Fruit fly (Drosophila melanogaster) whole organism, embryonic: ENCODE data around the gene TwdlC.

Experiments used
- CG10565 ChIP-seq: fragments of 200-800 bp; sonication (Bioruptor generic); optimal IDR thresholded peaks from 3 replicates; lab custom pipeline; 2016; ENCODE audit warnings: missing biosample characterization, mild to moderate bottlenecking, missing genetic modification characterization
- CG11093 ChIP-seq: fragments of 200-800 bp; sonication (Bioruptor generic); IDR thresholded peaks from 3 replicates; pipeline ENCODE4 v1.3.6; 2022; ENCODE audit warnings: missing biosample characterization, missing genetic modification characterization
- CG11504 ChIP-seq: fragments of 200-800 bp; sonication (Bioruptor generic); optimal IDR thresholded peaks from 3 replicates; lab custom pipeline; 2019; ENCODE audit warnings: missing biosample characterization, mild to moderate bottlenecking, missing genetic modification characterization, moderate library complexity
- CG11723 ChIP-seq: fragments of 200-800 bp; sonication (Bioruptor generic); optimal IDR thresholded peaks from 2 replicates; lab custom pipeline; 2017; ENCODE audit warnings: missing biosample characterization, mild to moderate bottlenecking, missing genetic modification characterization
- CG15011 ChIP-seq: fragments of 200-800 bp; sonication (Bioruptor generic); optimal IDR thresholded peaks from 3 replicates; lab custom pipeline; 2018; ENCODE audit warnings: missing biosample characterization, mild to moderate bottlenecking, missing genetic modification characterization
- CG33213 ChIP-seq: fragments of 200-800 bp; sonication (Bioruptor generic); optimal IDR thresholded peaks from 3 replicates; lab custom pipeline; 2016; ENCODE audit warnings: missing biosample characterization, missing genetic modification characterization
- CG3847 ChIP-seq: fragments of 200-800 bp; sonication (Bioruptor generic); IDR thresholded peaks from 2 replicates; pipeline ENCODE4 v1.3.6; 2022; ENCODE audit warnings: missing biosample characterization, missing genetic modification characterization
- CG3995 ChIP-seq: fragments of 200-800 bp; sonication (Bioruptor generic); optimal IDR thresholded peaks from 3 replicates; lab custom pipeline; 2016; ENCODE audit warnings: missing biosample characterization, missing genetic modification characterization
- CG6254 ChIP-seq: fragments of 200-800 bp; sonication (Bioruptor generic); optimal IDR thresholded peaks from 3 replicates; lab custom pipeline; 2017; ENCODE audit warnings: mild to moderate bottlenecking, missing biosample characterization, missing genetic modification reagents, missing genetic modification characterization
- CG6272 ChIP-seq: fragments of 200-800 bp; sonication (Bioruptor generic); IDR thresholded peaks from 2 replicates; pipeline ENCODE4 v1.3.6; 2022; ENCODE audit warnings: missing biosample characterization, missing genetic modification characterization
- CG6689 ChIP-seq: fragments of 200-800 bp; sonication (Bioruptor generic); IDR thresholded peaks from 2 replicates; pipeline ENCODE4 v1.3.6; 2022; ENCODE audit warnings: missing biosample characterization, missing genetic modification characterization
- CG7357 ChIP-seq: fragments of 200-800 bp; sonication (Bioruptor generic); IDR thresholded peaks from 3 replicates; pipeline ENCODE4 v1.3.6; 2022; ENCODE audit warnings: missing biosample characterization, missing genetic modification characterization
- CG8281 ChIP-seq: fragments of 200-800 bp; sonication (Bioruptor generic); optimal IDR thresholded peaks from 2 replicates; lab custom pipeline; 2018; ENCODE audit warnings: missing biosample characterization, mild to moderate bottlenecking, missing genetic modification characterization, moderate library complexity
- CG8290 ChIP-seq, 3 experiments: fragments of 200-800 bp; sonication (Bioruptor generic); optimal IDR thresholded peaks; 2 replicates each; lab custom pipeline; 2016 to 2019; ENCODE audit warnings: missing biosample characterization in 3 of 3, missing genetic modification characterization in 3 of 3, mild to moderate bottlenecking in 2 of 3, moderate library complexity in 1 of 3
- CG8478 ChIP-seq: fragments of >200 bp; optimal IDR thresholded peaks from 2 replicates; lab custom pipeline; 2018
- D19B ChIP-seq: fragments of 200-800 bp; sonication (Bioruptor generic); optimal IDR thresholded peaks from 2 replicates; lab custom pipeline; 2017; ENCODE audit warnings: missing biosample characterization, mild to moderate bottlenecking, missing genetic modification characterization
- Drgx ChIP-seq: fragments of 200-800 bp; sonication (Bioruptor generic); IDR thresholded peaks from 2 replicates; pipeline ENCODE4 v1.3.6; 2022; ENCODE audit warnings: missing biosample characterization, missing genetic modification characterization
- Ets97D ChIP-seq: fragments of 200-800 bp; sonication (Bioruptor generic); optimal IDR thresholded peaks from 3 replicates; lab custom pipeline; 2016; ENCODE audit warnings: missing biosample characterization, missing genetic modification characterization
- Fer1 ChIP-seq: fragments of 200-800 bp; sonication (Bioruptor generic); optimal IDR thresholded peaks from 2 replicates; lab custom pipeline; 2017; ENCODE audit warnings: missing biosample characterization, mild to moderate bottlenecking, missing genetic modification characterization
- HmgZ ChIP-seq: fragments of 200-800 bp; sonication (Bioruptor generic); optimal IDR thresholded peaks from 2 replicates; lab custom pipeline; 2018; ENCODE audit warnings: missing biosample characterization, mild to moderate bottlenecking, missing genetic modification characterization
- Max ChIP-seq: fragments of 200-800 bp; sonication (Bioruptor generic); optimal IDR thresholded peaks from 2 replicates; lab custom pipeline; 2016; ENCODE audit warnings: missing biosample characterization, mild to moderate bottlenecking, missing genetic modification characterization
- NfI ChIP-seq: fragments of 200-800 bp; sonication (Bioruptor generic); optimal IDR thresholded peaks from 3 replicates; lab custom pipeline; 2018; ENCODE audit warnings: missing biosample characterization, mild to moderate bottlenecking, missing genetic modification characterization, moderate library complexity
- Ravus ChIP-seq: fragments of 200-800 bp; sonication (Bioruptor generic); IDR thresholded peaks from 2 replicates; pipeline ENCODE4 v1.3.6; 2022; ENCODE audit warnings: missing biosample characterization, missing genetic modification characterization
- Scr ChIP-seq: fragments of 200-800 bp; sonication (Bioruptor generic); IDR thresholded peaks from 2 replicates; pipeline ENCODE4 v1.3.6; 2022; ENCODE audit warnings: missing biosample characterization, missing genetic modification characterization; ENCODE audit not compliant: partially characterized antibody
- Sin3A ChIP-seq: fragments of >200 bp; optimal IDR thresholded peaks from 2 replicates; lab custom pipeline; 2018
- Sox102F ChIP-seq: fragments of 200-800 bp; sonication (Bioruptor generic); optimal IDR thresholded peaks from 2 replicates; lab custom pipeline; 2018; ENCODE audit warnings: missing biosample characterization, mild to moderate bottlenecking, missing genetic modification characterization, moderate library complexity
- Spps ChIP-seq: fragments of 200-800 bp; sonication (Bioruptor generic); optimal IDR thresholded peaks from 2 replicates; lab custom pipeline; 2018; ENCODE audit warnings: missing biosample characterization, mild to moderate bottlenecking, missing genetic modification characterization
- TFAM ChIP-seq: fragments of 200-800 bp; sonication (Bioruptor generic); optimal IDR thresholded peaks from 2 replicates; lab custom pipeline; 2017; ENCODE audit warnings: missing biosample characterization, missing genetic modification characterization, inconsistent platforms
- Vsx1 ChIP-seq: fragments of 200-800 bp; sonication (Bioruptor generic); optimal IDR thresholded peaks from 2 replicates; lab custom pipeline; 2017; ENCODE audit warnings: missing biosample characterization, mild to moderate bottlenecking, missing genetic modification characterization, missing genetic modification reagents
- ato ChIP-seq: fragments of 200-800 bp; sonication (Bioruptor generic); IDR thresholded peaks from 2 replicates; pipeline ENCODE4 v1.3.6; 2022; ENCODE audit warnings: missing biosample characterization, missing genetic modification characterization; ENCODE audit not compliant: partially characterized antibody
- br ChIP-seq: fragments of >200 bp; optimal IDR thresholded peaks from 2 replicates; lab custom pipeline; 2017
- cato ChIP-seq: fragments of 200-800 bp; sonication (Bioruptor generic); optimal IDR thresholded peaks from 2 replicates; lab custom pipeline; 2016; ENCODE audit warnings: missing biosample characterization, missing genetic modification characterization, borderline replicate concordance
- chn ChIP-seq: fragments of 200-800 bp; sonication (Bioruptor generic); optimal IDR thresholded peaks from 2 replicates; lab custom pipeline; 2016; ENCODE audit warnings: missing biosample characterization, missing genetic modification characterization
- ci ChIP-seq: fragments of 200-800 bp; sonication (Bioruptor generic); IDR thresholded peaks from 3 replicates; pipeline ENCODE4 v1.3.6; 2022; ENCODE audit warnings: missing biosample characterization, missing genetic modification characterization
- crp ChIP-seq, 2 experiments: fragments of 200-800 bp; sonication (Bioruptor generic); optimal IDR thresholded peaks; 2 replicates in 1 of 2; 3 replicates in 1 of 2; lab custom pipeline; 2017; ENCODE audit warnings: missing biosample characterization in 2 of 2, missing genetic modification characterization in 2 of 2, mild to moderate bottlenecking in 1 of 2, moderate library complexity in 1 of 2
- cwo ChIP-seq: fragments of 200-800 bp; sonication (Bioruptor generic); optimal IDR thresholded peaks from 3 replicates; lab custom pipeline; 2017; ENCODE audit warnings: missing biosample characterization, missing genetic modification characterization, mild to moderate bottlenecking, moderate library complexity, missing genetic modification reagents
- exex ChIP-seq: fragments of 200-800 bp; sonication (Bioruptor generic); optimal IDR thresholded peaks from 4 replicates; lab custom pipeline; 2018; ENCODE audit warnings: missing biosample characterization, mild to moderate bottlenecking, missing genetic modification characterization, moderate library complexity
- fd102C ChIP-seq: fragments of 200-800 bp; sonication (Bioruptor generic); optimal IDR thresholded peaks from 2 replicates; lab custom pipeline; 2018; ENCODE audit warnings: missing biosample characterization, mild to moderate bottlenecking, missing genetic modification characterization, moderate library complexity
- grn ChIP-seq: fragments of 200-800 bp; sonication (Bioruptor generic); optimal IDR thresholded peaks from 3 replicates; lab custom pipeline; 2017; ENCODE audit warnings: missing biosample characterization, missing genetic modification characterization
- ham ChIP-seq: fragments of 200-800 bp; sonication (Bioruptor generic); IDR thresholded peaks from 2 replicates; pipeline ENCODE4 v1.3.6; 2022; ENCODE audit warnings: missing biosample characterization, missing genetic modification characterization
- ind ChIP-seq: fragments of 200-800 bp; sonication (Bioruptor generic); optimal IDR thresholded peaks from 3 replicates; lab custom pipeline; 2016; ENCODE audit warnings: missing biosample characterization, missing genetic modification characterization
- maf-S ChIP-seq: fragments of 200-800 bp; sonication (Bioruptor generic); optimal IDR thresholded peaks from 2 replicates; lab custom pipeline; 2016; ENCODE audit warnings: missing biosample characterization, missing genetic modification characterization
- sd ChIP-seq: fragments of 200-800 bp; sonication (Bioruptor generic); optimal IDR thresholded peaks from 3 replicates; lab custom pipeline; 2018; ENCODE audit warnings: missing biosample characterization, mild to moderate bottlenecking, missing genetic modification characterization, moderate library complexity
- slou ChIP-seq: fragments of 200-800 bp; sonication (Bioruptor generic); optimal IDR thresholded peaks from 3 replicates; lab custom pipeline; 2016; ENCODE audit warnings: missing biosample characterization, missing genetic modification characterization
- stwl ChIP-seq: fragments of 200-800 bp; sonication (Bioruptor generic); optimal IDR thresholded peaks from 3 replicates; lab custom pipeline; 2018; ENCODE audit warnings: missing biosample characterization, mild to moderate bottlenecking, missing genetic modification characterization, moderate library complexity
- tgo ChIP-seq: fragments of 200-800 bp; sonication (Bioruptor generic); IDR thresholded peaks from 3 replicates; pipeline ENCODE4 v1.3.6; 2022; ENCODE audit warnings: missing biosample characterization, missing genetic modification characterization
- trem ChIP-seq: fragments of 200-800 bp; optimal IDR thresholded peaks from 3 replicates; lab custom pipeline; 2019; ENCODE audit warnings: missing biosample characterization, mild to moderate bottlenecking, missing genetic modification characterization, moderate library complexity
- tup ChIP-seq: fragments of 200-800 bp; sonication (Bioruptor generic); optimal IDR thresholded peaks from 2 replicates; lab custom pipeline; 2016; ENCODE audit warnings: missing biosample characterization, mild to moderate bottlenecking, missing genetic modification characterization, moderate library complexity
- wek ChIP-seq: fragments of 200-800 bp; sonication (Bioruptor generic); optimal IDR thresholded peaks from 3 replicates; lab custom pipeline; 2018; ENCODE audit warnings: missing biosample characterization, mild to moderate bottlenecking, missing genetic modification characterization, moderate library complexity
- z ChIP-seq: fragments of 200-800 bp; sonication (Bioruptor generic); IDR thresholded peaks from 3 replicates; pipeline ENCODE4 v1.3.6; 2022; ENCODE audit warnings: missing biosample characterization, missing genetic modification characterization

The TwdlC gene

dm6 chr3R:26954020-26954672 is 40.5 kb upstream of the TwdlC start (continued):
- TF ChIP-seq D19B (peak; percentile 90), CG6689 (GFP tag; lab: Robert Waterston, UW) (peak; percentile 90), CG8478 (lab: Kevin White, UChicago) (peak; percentile 69), HmgZ (tag; lab: Kevin White, UChicago) (peak; percentile 23), Vsx1 (GFP tag; lab: Kevin White, UChicago) (peak; percentile 67), NfI (GFP tag; lab: Kevin White, UChicago) (peak; percentile 66), CG6254 (GFP tag; lab: Kevin White, UChicago) (peak; percentile 32), Scr (GFP tag; lab: Robert Waterston, UW) (no peak), wek (GFP tag; lab: Kevin White, UChicago) (no peak), tup (no peak), slou (GFP tag; lab: Kevin White, UChicago) (no peak), ind (GFP tag; lab: Kevin White, UChicago) (peak; percentile 72), CG3847 (peak; percentile 50), CG15011 (GFP tag; lab: Kevin White, UChicago) (no peak), Drgx (GFP tag; lab: Robert Waterston, UW) (peak; percentile 96), CG8281 (peak; percentile 4), CG11723 (GFP tag; lab: Kevin White, UChicago) (peak; percentile 22), CG6272 (GFP tag; lab: Robert Waterston, UW) (peak; percentile 68), br (lab: Kevin White, UChicago) (no peak), CG33213 (no peak), CG11504 (tag; lab: Kevin White, UChicago) (peak; percentile 84), trem (tag; lab: Kevin White, UChicago) (peak; percentile 59), exex (tag; lab: Kevin White, UChicago) (peak; percentile 23), Fer1 (GFP tag; lab: Kevin White, UChicago) (peak; percentile 61), stwl (tag; lab: Kevin White, UChicago) (no peak), chn (no peak), cwo (GFP tag; lab: Kevin White, UChicago) (peak; percentile 69), cato (GFP tag; lab: Kevin White, UChicago) (no peak), fd102C (GFP tag; lab: Kevin White, UChicago) (no peak), Ets97D (GFP tag; lab: Kevin White, UChicago) (no peak), sd (tag; lab: Kevin White, UChicago) (peak; percentile 92), CG8290 (GFP tag; optimal IDR thresholded peaks at IDR 0.05; lab: Kevin White, UChicago) (peak; percentile 42), CG8290 (tag; optimal IDR thresholded peaks at IDR 0.05; lab: Kevin White, UChicago) (peak; percentile 42 to 45), Spps (tag; lab: Kevin White, UChicago) (peak; percentile 60), CG10565 (GFP tag; lab: Kevin White, UChicago) (no peak), ham (GFP tag; lab: Robert Waterston, UW) (no peak), CG3995 (GFP tag; lab: Kevin White, UChicago) (no peak), TFAM (GFP tag; lab: Kevin White, UChicago) (no peak), z (no peak; the same call in 2 of the 3 replicates), ato (GFP tag; lab: Robert Waterston, UW) (no peak), ci (GFP tag; lab: Robert Waterston, UW) (peak; percentile 89), Ravus (GFP tag; lab: Robert Waterston, UW) (peak; percentile 39), CG11093 (GFP tag; lab: Robert Waterston, UW) (peak; percentile 60; the same call in 1 of the 3 replicates), maf-S (GFP tag; lab: Kevin White, UChicago) (no peak), Sox102F (peak; percentile 95), grn (no peak), tgo (GFP tag; lab: Robert Waterston, UW) (peak; percentile 87), Sin3A (lab: Kevin White, UChicago) (no peak), Max (GFP tag; lab: Kevin White, UChicago) (peak; percentile 16), CG7357 (peak; percentile 31; the same call in 1 of the 3 replicates), crp (GFP tag; optimal IDR thresholded peaks at IDR 0.05; lab: Kevin White, UChicago) (peak in 1 of 2 experiments; percentile 5)
